Worm (Caenorhabditis elegans): Measurements from ENCODE around the gene plpp-1.1.

DNA sequence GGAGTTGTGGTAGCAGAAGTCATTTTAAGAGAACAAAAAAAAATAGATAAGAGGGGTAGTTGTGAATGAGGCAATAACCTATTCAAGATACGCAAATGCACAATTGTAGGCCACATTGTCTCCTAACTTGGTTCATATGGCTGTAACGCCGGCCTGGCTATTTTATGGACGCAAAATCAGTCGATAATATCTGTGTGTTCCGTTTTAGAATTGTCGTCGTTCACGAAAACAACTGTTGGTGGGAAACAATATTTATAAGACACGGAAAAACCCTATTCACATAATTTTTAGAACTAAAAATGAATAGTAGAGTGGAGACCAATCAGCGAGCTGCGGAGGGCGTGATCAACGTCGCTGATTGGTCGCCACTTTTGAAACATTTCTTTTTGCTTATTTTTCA lies 49.9 kb downstream of the plpp-1.1 start, which contains the start of gene sdz-7:
- TF ChIP-seq tbx-11 (GFP tag; IDR thresholded peaks at IDR 0.05) (no peak), pes-1 (GFP tag; IDR thresholded peaks at IDR 0.05) (no peak), ama-1 (optimal IDR thresholded peaks at IDR 0.05) (no peak), F13C5.2 (tag; optimal IDR thresholded peaks at IDR 0.05) (no peak), aly-1 (tag; optimal IDR thresholded peaks at IDR 0.05) (no peak), scrt-1 (GFP tag; IDR thresholded peaks at IDR 0.05) (no peak), B0310.2 (tag; optimal IDR thresholded peaks at IDR 0.05) (no peak), hmg-4 (GFP tag; optimal IDR thresholded peaks at IDR 0.05) (no peak), ets-7 (tag; optimal IDR thresholded peaks at IDR 0.05) (no peak), tbx-37 (GFP tag; conservative IDR thresholded peaks at IDR 0.05) (no peak), flt-1 (GFP tag; IDR thresholded peaks at IDR 0.05) (no peak), sea-1 (GFP tag; conservative IDR thresholded peaks at IDR 0.05) (no peak), hnd-1 (tag; optimal IDR thresholded peaks at IDR 0.05) (no peak)

Measured in whole organism, early embryonic.